Fruit fly (Drosophila melanogaster) whole organism: ENCODE measurements around the gene Mettl14.

Source experiments
- Dll ChIP-seq: fragments of >200 bp; optimal IDR thresholded peaks from 2 replicates; lab custom pipeline; 2017
- EcR ChIP-seq, 2 experiments: fragments of >200 bp; optimal IDR thresholded peaks; 2 replicates each; lab custom pipeline; 2017; ENCODE audit warnings: missing biosample characterization in 2 of 2, missing genetic modification characterization in 2 of 2, missing genetic modification reagents in 2 of 2
- pan ChIP-seq: fragments of >200 bp; optimal IDR thresholded peaks from 2 replicates; lab custom pipeline; 2017
- psq ChIP-seq: fragments of >200 bp; optimal IDR thresholded peaks from 2 replicates; lab custom pipeline; 2017
- usp ChIP-seq: fragments of >200 bp; optimal IDR thresholded peaks from 2 replicates; lab custom pipeline; 2017; ENCODE audit warnings: missing biosample characterization, missing genetic modification characterization, mixed read lengths

- no peak for TF ChIP-seq psq (lab: Kevin White, UChicago)
- no peak for TF ChIP-seq EcR (GFP tag; optimal IDR thresholded peaks at IDR 0.05; lab: Kevin White, UChicago)
- no peak for TF ChIP-seq usp (GFP tag; lab: Kevin White, UChicago)
- TF ChIP-seq Dll (lab: Kevin White, UChicago): no peak
- no peak for TF ChIP-seq pan
Observed at dm6 chr2L:8281872-8282271, 26.4 kb upstream of the Mettl14 start.
